Worm (Caenorhabditis elegans) whole organism, young adult: Measurements from ENCODE around the gene clec-214.

Experiments
- F49E8.2 ChIP-seq: sonication (generic microtip); optimal IDR thresholded peaks from 3 replicates; lab custom pipeline; 2017; ENCODE audit warnings: missing genetic modification characterization, mild to moderate bottlenecking, missing compliant biosample characterization, antibody characterized with exemption, moderate library complexity; ENCODE audit not compliant: insufficient read depth
- F55B11.4 ChIP-seq: sonication (generic microtip); optimal IDR thresholded peaks from 2 replicates; lab custom pipeline; 2016; ENCODE audit warnings: missing compliant biosample characterization, missing genetic modification characterization, borderline replicate concordance; ENCODE audit not compliant: insufficient read depth
- Y79H2A.3 ChIP-seq: fragments of 200-800 bp; sonication (Bioruptor generic); conservative IDR thresholded peaks from 2 replicates; pipeline ENCODE4 v1.3.6; 2022; ENCODE audit warnings: missing genetic modification reagents, missing genetic modification characterization, missing compliant biosample characterization
- aptf-3 ChIP-seq: fragments of 200-800 bp; sonication (Bioruptor generic); IDR thresholded peaks from 2 replicates; pipeline ENCODE4 v1.3.6; 2022; ENCODE audit warnings: missing genetic modification characterization, missing compliant biosample characterization
- bed-2 ChIP-seq: fragments of 200-800 bp; sonication (Bioruptor generic); IDR thresholded peaks from 2 replicates; pipeline ENCODE4 v1.3.6; 2022; ENCODE audit warnings: missing genetic modification reagents, missing genetic modification characterization, missing compliant biosample characterization
- ceh-91 ChIP-seq: fragments of 200-800 bp; sonication (Bioruptor generic); IDR thresholded peaks from 2 replicates; pipeline ENCODE4 v1.3.6; 2022; ENCODE audit warnings: missing genetic modification reagents, missing genetic modification characterization, missing compliant biosample characterization
- chd-7 ChIP-seq: sonication (generic microtip); optimal IDR thresholded peaks from 2 replicates; lab custom pipeline; 2016; ENCODE audit warnings: mild to moderate bottlenecking, missing genetic modification characterization, moderate library complexity, missing compliant biosample characterization
- dpl-1 ChIP-seq: fragments of 150-350 bp; optimal IDR thresholded peaks from 2 replicates; lab custom pipeline; 2014; ENCODE audit warnings: missing biosample characterization, missing genetic modification reagents, missing genetic modification characterization
- hmg-1.2 ChIP-seq: fragments of 200-800 bp; sonication (Bioruptor generic); IDR thresholded peaks from 2 replicates; pipeline ENCODE4 v1.3.6; 2022; ENCODE audit warnings: missing genetic modification reagents, missing genetic modification characterization, missing compliant biosample characterization
- let-526 ChIP-seq: fragments of 200-800 bp; sonication (Bioruptor generic); IDR thresholded peaks from 2 replicates; pipeline ENCODE4 v1.3.6; 2022; ENCODE audit warnings: missing genetic modification reagents, missing genetic modification characterization, missing compliant biosample characterization
- let-607 ChIP-seq, 2 experiments: fragments of 200-800 bp in 1 of 2; sonication (Bioruptor generic) in 1 of 2; sonication (generic microtip) in 1 of 2; optimal IDR thresholded peaks; 2 replicates each; lab custom pipeline; 2016 to 2018; ENCODE audit warnings: mild to moderate bottlenecking in 2 of 2, missing compliant biosample characterization in 2 of 2, missing genetic modification characterization in 2 of 2, moderate library complexity in 2 of 2, missing genotype in 1 of 2
- lin-35 ChIP-seq, 3 experiments: fragments of 150-350 bp in 2 of 3; sonication (generic microtip) in 1 of 3; optimal IDR thresholded peaks; 2 replicates each; lab custom pipeline; 2014 to 2018; ENCODE audit warnings: missing biosample characterization in 3 of 3, missing genetic modification characterization in 3 of 3, missing genetic modification reagents in 3 of 3
- mes-4 ChIP-seq: sonication (generic microtip); optimal IDR thresholded peaks from 2 replicates; lab custom pipeline; 2016; ENCODE audit warnings: missing genotype, missing genetic modification characterization, missing compliant biosample characterization
- snpc-4 ChIP-seq, 5 experiments: fragments of 150-350 bp in 1 of 5; sonication (generic microtip) in 4 of 5; optimal IDR thresholded peaks; 2 replicates each; lab custom pipeline; 2014 to 2018; ENCODE audit warnings: missing genetic modification characterization in 5 of 5, missing biosample characterization in 3 of 5, antibody characterized with exemption in 2 of 5, mild to moderate bottlenecking in 2 of 5, missing compliant biosample characterization in 2 of 5, missing genotype in 2 of 5, moderate library complexity in 2 of 5, missing genetic modification reagents in 1 of 5

DNA sequence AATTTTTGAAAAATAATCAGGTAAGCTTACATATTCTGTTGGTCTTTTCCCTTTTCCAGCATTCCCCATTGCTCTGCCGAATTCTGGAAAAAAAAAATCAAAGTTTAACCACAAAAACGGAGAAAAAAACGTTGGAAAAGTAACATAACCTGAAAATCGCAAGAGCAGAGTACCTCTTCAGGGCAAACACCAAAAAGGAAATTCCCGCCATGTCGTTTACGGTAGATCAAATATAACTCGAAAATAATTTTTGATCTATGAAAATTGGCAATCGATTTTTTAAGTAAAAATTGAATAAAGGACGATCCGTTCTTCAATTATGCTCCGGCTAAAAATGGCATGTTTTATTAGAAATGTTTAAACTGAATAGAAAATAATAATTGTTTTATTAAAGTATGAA, 6.8 kb upstream of the clec-214 start, which contains the start of gene C50E3.11:
- TF ChIP-seq let-607 (tag; optimal IDR thresholded peaks at IDR 0.05; lab: Kevin White, UChicago) (no peak), dpl-1 (GFP tag; lab: Kevin White, UChicago) (peak; percentile 28), lin-35 (GFP tag; optimal IDR thresholded peaks at IDR 0.05; lab: Kevin White, UChicago) (no peak), chd-7 (tag; lab: Kevin White, UChicago) (no peak), hmg-1.2 (GFP tag; lab: Robert Waterston, UW) (no peak), ceh-91 (GFP tag; lab: Robert Waterston, UW) (no peak), aptf-3 (GFP tag; lab: Robert Waterston, UW) (no peak), bed-2 (GFP tag; lab: Robert Waterston, UW) (no peak), F55B11.4 (no peak), let-526 (GFP tag; lab: Robert Waterston, UW) (no peak), Y79H2A.3 (GFP tag; lab: Robert Waterston, UW) (no peak), snpc-4 (GFP tag; optimal IDR thresholded peaks at IDR 0.05; lab: Kevin White, UChicago) (no peak), snpc-4 (tag; optimal IDR thresholded peaks at IDR 0.05; lab: Kevin White, UChicago) (no peak), mes-4 (tag; lab: Kevin White, UChicago) (no peak), F49E8.2 (tag; lab: Kevin White, UChicago) (no peak)
